Fruit fly (Drosophila melanogaster): ENCODE results near the gene ppk10.

Gene ppk10

DNA sequence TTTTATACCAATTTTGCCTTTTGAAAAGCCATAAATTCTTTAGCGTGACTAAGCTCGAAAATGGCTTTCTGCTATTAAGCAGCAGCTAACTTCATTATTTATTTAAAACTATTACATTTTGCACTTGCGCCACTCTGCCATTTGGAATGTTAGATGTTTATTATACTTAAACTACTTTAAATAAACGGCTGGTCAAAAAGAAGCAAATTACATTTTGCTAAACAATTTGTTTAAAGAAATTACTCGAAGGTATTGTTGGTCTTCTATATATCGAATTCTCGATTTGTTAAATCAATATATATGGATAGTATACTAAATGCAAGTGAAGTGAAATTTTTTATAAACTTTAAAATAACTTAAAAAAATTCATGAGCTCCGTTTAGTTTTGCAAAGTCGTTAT is at the start of gene ppk10:
TSS of gene ppk10 (minus strand) at position 101 of the 400 bp plus-strand sequence.
- no peak for TF ChIP-seq CG17801 (GFP tag; optimal IDR thresholded peaks at IDR 0.05; ENCODE audit: partially characterized antibody)

DNA sequence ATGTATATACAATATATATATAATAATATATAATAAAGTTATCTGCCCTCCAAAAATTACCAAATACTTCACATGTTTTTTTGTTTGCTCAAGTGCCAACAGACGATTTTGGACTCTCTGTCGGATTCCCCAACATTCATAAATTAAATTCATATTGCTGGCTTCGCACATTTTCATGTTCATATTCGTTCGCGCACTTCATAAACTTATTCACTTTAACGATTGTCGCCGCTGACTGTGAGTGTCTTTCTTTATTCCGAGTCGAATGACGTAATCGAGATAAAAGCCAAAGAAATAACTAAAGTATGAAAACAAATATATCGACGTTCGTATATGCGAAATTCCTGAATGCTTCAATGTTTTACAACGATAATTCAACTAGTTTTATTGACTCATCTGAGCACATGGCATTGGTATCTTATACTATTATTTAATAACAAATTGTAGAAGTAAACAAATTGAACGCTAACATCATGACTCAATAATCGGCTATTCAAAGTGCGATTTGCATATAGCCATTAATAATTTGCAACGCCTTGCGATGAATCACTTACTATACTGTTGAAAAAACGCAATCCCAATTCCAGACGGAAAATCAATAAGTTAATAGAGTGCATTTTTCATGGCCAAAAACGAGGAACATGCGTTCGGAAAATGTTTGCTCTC is 48.2 kb upstream of the ppk10 start:
- TF ChIP-seq CG17801 (GFP tag; optimal IDR thresholded peaks at IDR 0.05; ENCODE audit: partially characterized antibody) = no peak

DNA sequence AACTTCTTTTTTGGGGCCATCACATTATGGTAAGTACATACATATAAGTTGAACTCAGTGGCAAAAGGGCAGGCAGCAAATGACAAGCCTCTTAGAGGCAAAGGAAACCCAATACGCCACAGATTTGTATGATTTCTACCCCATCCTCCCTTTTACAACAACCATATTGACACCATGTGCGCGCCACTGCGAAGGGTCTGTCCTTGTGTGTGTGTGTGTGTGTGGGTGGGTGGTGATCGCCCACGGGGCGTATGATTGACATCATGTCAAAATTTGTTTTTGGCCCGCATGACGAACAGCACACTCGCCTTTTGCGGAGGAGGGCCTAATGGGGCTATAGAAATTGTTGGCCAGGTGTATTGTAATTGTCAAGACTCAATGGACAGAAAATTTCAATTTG is 47.4 kb upstream of the ppk10 start:
- TF ChIP-seq CG17801 (GFP tag; optimal IDR thresholded peaks at IDR 0.05; ENCODE audit: partially characterized antibody) = no peak

DNA sequence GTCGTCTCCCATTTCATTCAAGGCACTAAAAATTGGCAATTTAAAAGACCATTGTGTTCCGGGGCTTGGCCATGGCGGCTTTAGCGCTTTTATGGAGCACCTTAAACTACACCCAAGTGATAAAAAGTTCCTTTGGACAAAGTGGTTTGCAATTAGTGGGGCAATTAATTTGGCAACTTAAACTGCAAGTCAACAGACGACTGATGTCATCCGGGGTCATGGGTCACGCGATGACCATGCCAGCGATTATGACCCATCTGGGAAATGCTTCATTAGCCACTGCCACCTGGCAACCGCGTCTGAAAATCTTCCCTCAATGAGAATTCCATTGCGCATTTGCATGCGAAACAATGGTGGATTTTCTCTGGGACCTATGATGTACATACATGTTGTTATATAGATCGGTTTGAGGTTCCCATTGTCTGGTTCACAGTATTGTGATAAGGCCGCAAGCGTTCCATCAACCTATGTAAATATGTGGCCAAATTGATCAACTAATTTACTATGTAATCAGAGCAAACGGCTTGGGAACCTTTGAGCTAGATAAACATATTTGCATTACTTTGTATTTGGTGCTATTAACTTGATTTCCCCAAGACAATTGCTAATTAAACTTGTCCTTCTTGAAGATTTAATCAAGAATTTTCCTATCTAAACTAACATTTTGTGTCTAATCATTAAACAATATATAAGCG is 45.1 kb upstream of the ppk10 start:
- TF ChIP-seq CG17801 (GFP tag; optimal IDR thresholded peaks at IDR 0.05; ENCODE audit: partially characterized antibody) = no peak

DNA sequence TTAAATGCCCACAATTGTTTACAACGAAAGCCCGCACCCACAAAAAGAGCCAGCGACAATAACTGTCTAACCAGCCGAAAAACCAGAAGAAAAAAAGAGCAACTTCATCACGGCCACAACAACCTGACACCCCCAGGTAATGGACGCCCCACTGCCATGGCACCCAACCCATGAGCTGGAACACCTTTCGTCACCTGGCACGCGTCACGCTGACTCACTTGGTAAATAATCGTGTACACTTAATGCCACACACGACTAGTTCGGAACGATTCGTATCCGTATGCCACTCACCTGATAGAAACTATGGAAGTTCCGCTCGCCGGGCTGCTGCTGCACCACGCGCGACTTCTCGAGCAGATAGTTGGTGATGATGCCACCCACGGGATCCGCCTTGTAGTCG is 44.1 kb upstream of the ppk10 start:
- TF ChIP-seq CG17801 (GFP tag; optimal IDR thresholded peaks at IDR 0.05; ENCODE audit: partially characterized antibody) = no peak

DNA sequence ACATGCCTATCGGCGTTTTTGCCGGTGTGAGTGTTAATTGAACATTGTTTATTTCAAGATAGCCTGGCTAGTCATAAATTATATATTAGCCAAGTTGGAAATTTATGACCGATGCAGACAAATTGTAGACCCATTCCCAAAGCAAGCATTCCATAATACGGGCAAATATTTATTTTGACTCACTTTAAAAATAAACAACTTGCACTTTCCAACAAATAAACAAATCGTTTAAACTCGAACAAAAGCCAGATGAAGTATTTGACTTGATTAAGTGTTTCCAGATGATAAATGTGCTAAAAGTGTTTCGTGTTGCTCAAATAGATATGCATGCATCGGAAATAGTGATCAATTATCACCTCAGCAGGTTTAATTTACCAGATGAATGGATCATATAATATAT is 43.3 kb upstream of the ppk10 start:
- no peak for TF ChIP-seq CG17801 (GFP tag; optimal IDR thresholded peaks at IDR 0.05; ENCODE audit: partially characterized antibody)

DNA sequence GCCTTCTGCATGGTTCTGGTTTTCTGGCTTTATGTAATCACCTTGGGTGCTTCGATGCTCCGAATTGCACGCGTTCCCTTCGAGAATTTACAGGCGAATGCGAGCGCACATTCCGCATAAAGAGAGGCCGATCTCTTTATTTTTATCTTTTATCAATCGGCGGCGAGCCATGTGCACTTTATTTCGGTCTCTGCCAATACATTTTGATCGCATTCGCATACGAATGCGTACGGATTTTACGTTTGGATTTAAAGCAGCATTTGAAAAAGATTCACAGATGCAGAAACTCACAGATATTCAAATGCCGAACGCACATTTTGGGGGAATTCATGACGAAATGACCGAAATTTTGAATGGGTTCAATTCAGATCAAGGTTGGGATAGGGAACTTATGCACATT is 39.2 kb upstream of the ppk10 start, which contains the start of gene CG13144:
TSS of gene CG13144 (minus strand) at position 101 of the 400 bp plus-strand sequence.
- TF ChIP-seq CG17801 (GFP tag; optimal IDR thresholded peaks at IDR 0.05; ENCODE audit: partially characterized antibody) = no peak

DNA sequence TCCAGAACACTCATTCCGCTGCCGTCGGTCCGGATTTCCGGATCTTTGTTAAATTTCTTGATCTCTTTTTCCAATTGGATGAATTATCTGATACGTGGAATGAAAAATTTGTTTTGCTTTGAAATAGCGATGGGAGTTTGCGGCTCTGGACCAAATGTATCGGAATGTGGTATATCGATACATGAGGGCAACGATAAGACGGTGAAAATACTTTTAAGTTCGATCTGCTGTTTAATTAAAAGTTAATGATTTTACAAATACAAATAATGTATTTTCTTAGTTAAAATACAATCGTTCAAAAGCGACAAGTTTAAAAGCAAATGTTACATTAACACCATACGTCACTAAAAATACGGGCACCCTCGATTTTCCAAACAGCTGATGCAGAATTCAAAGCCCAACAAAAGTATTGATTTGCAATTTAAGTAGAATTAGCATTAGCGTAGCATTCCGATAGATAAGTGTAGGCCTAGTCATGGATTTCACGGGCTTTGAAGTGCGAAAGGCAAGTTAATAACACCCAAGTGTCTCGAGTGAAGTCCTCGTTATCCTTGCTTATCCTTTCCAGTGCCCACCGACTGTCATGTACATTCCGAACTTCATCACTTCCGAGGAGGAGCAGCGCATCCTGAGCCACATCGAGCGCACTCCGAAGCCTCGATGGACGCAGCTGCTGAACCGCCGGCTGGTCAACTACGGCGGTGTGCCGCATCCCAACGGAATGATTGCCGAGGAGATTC is 36.5 kb upstream of the ppk10 start, which contains the start of the genes Cog4 and CG6144:
TSS of gene Cog4 (minus strand) at position 139 of the 740 bp plus-strand sequence.
TSS of gene CG6144 (plus strand) at position 211 of the 740 bp plus-strand sequence.
- TF ChIP-seq CG17801 (GFP tag; optimal IDR thresholded peaks at IDR 0.05; ENCODE audit: partially characterized antibody) = peak; percentile 32

DNA sequence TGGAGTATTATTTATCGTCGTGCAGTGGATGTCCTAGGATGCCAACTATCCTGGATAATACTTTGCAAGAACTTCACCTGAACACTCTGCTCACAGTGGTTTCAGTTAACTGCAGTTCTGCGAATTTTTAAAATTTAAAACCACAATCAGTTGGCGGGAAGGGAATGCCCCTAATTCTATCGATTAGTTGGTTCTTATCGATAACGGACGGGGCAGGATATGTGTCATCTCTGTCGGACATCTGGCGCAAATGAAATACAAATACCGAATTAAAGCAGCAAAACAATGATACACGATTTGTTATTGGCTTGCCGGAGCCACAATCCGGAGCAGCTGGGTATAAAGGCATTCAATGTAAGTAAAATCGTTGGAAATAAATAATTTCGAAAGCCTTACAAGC is 30.9 kb upstream of the ppk10 start, which contains the start of gene Grip75:
TSS of gene Grip75 (plus strand) at position 223 of the 400 bp plus-strand sequence.
- TF ChIP-seq CG17801 (GFP tag; optimal IDR thresholded peaks at IDR 0.05; ENCODE audit: partially characterized antibody) = no peak

DNA sequence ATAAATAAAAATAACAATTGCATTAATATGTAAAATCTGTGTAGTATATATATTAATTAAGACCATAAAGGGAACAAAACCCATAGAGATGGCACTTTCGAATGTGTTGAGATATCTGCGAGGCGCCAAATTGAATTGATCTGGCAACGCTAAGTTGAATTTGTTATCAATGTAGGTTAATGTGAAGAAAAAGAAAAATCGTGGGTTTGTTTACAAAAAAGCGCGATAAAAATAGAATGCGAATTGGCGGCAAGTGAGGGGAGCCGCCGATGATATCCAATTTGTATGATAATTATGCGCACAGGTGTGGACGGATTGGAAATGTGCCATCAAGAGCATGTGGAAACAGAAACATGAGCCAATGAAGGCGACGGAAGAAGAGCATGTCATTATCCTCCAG is 27.7 kb upstream of the ppk10 start:
- peak; percentile 11 for TF ChIP-seq CG17801 (GFP tag; optimal IDR thresholded peaks at IDR 0.05; ENCODE audit: partially characterized antibody)

DNA sequence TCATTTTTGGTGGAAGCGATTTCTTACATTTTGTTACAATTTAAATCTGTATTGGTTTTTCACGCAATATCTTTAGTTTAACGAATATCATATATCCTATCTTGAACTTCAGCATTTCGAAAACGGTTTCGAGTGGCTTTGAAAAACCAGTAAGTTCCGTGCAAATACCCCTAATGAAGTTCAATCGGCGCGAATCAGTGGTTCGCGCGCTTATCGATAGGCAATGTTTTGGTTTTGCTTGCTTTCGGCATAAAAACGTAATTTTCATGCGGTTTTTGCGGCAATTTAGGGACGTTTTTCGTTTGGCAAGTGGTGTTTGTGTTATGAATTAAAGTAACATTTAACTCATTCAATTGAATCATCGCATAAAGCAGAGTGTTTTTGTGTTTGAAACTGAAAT is 24.7 kb upstream of the ppk10 start, which contains the start of gene RluA-2:
TSS of gene RluA-2 (plus strand) at position 195 of the 400 bp plus-strand sequence.
- TF ChIP-seq CG17801 (GFP tag; optimal IDR thresholded peaks at IDR 0.05; ENCODE audit: partially characterized antibody) = no peak

DNA sequence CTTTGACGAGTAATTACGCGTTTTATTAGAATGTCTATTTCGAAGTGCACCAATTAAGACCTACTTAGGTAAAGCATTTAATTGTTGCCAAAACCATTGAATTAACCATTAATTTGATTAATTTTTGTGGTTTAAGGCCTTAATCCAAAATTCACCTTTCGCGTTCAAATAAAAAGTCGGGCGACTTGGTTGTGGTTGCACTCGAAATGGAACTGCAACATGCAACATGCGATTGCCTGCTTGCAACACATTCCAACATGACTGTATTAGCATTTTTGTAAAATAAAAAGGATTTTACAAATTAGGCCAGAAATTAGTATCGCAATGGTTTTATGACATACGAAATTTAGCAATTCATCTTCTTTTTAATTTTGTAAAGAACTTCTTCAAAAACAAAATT is 22.6 kb upstream of the ppk10 start:
- TF ChIP-seq CG17801 (GFP tag; optimal IDR thresholded peaks at IDR 0.05; ENCODE audit: partially characterized antibody) = no peak

DNA sequence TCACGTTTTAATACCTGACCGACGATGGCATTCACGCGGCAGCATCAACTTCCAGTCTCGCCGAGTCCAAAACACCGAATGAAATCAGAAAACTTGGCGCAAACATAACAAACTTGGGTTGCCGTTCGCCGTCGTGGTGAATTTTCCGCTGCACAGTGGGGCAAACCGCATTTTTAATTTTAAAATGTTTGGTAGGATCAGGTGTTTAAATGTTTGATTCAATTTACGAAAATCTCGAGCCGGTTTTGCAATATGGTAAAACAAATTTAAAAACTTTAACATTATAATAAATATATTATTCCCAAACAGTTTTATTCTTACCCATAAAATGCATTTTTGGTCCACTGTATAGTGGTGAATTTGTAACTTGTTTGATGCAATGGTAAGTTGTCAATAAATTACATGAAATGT is 22.1 kb upstream of the ppk10 start, which contains the start of gene RluA-1:
TSS of gene RluA-1 (minus strand) at position 82 of the 411 bp plus-strand sequence.
- peak; percentile 72 for TF ChIP-seq CG17801 (GFP tag; optimal IDR thresholded peaks at IDR 0.05; ENCODE audit: partially characterized antibody)

DNA sequence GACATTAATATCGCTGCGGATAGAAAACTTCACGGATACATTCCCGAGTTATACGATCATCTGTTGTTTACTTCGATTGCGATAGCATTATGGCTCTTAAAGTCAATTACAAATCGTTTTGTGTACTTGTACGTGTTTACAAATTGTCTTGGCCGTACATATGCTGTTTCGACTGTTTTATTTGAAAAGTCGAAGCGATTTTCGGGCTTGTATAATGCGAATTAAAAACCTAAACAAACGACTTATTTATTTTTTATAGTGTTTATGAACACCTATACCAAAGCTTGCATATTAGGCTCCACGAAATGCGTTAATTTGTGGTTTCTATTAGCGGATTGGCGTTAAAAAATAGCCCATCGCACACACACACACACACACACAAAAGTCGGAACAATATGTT is 20.1 kb upstream of the ppk10 start:
- no peak for TF ChIP-seq CG17801 (GFP tag; optimal IDR thresholded peaks at IDR 0.05; ENCODE audit: partially characterized antibody)

DNA sequence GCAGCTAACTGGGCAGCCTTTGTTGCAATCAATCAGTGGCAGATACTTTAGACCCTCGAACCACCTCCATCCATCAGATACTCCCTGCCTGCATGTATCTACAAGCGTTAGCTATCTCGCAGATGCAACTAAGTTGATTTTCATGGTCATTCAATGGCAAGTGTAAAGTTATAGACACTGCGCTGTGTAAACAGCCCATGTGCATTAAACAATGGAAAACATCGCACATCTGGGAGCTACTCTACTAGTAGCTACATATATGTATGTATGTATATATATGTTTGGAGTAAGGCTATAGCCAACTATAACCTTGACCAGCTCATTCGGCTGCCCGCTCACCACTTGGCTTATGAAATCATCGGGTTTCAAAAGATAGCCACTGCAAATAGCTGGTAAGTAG is 18.0 kb upstream of the ppk10 start:
- TF ChIP-seq CG17801 (GFP tag; optimal IDR thresholded peaks at IDR 0.05; ENCODE audit: partially characterized antibody) = no peak

All from ovary, adult (tissue).